Worm (Caenorhabditis elegans): ENCODE measurements around the gene F35E8.10.

The F35E8.10 gene

ce11 chrV:15957098-15957497 is 36.9 kb upstream of the F35E8.10 start, which contains the start of gene F36G9.3 (continued):
- TF ChIP-seq T26A8.4 (GFP tag; IDR thresholded peaks at IDR 0.05), result no peak

- TF ChIP-seq zfp-2 (tag; optimal IDR thresholded peaks at IDR 0.05) (no peak), ceh-44 (GFP tag; IDR thresholded peaks at IDR 0.05) (no peak), sdz-12 (GFP tag; optimal IDR thresholded peaks at IDR 0.05) (no peak), aha-1 (tag) (peak; percentile 29), fos-1 (tag; optimal IDR thresholded peaks at IDR 0.05) (no peak), nhr-111 (GFP tag; optimal IDR thresholded peaks at IDR 0.05) (no peak), dmd-6 (GFP tag; IDR thresholded peaks at IDR 0.05) (no peak), dmd-8 (GFP tag; IDR thresholded peaks at IDR 0.05) (no peak), daf-12 (tag; optimal IDR thresholded peaks at IDR 0.05) (no peak)
These were observed 35.3 kb upstream of the F35E8.10 start, which contains the start of gene srh-186 for ce11 chrV:15955497-15955896. srh-186 (plus strand) TSS chrV:15955797.

- TF ChIP-seq egl-43 (GFP tag; IDR thresholded peaks at IDR 0.05), result no peak
These were observed 34.8 kb upstream of the F35E8.10 start, which contains the start of gene srw-57 for ce11 chrV:15954932-15955331. srw-57 (minus strand) TSS chrV:15955032.

ce11 chrV:15952762-15953161 is 32.6 kb upstream of the F35E8.10 start, which contains the start of gene srw-56:
srw-56 (minus strand) TSS chrV:15952862.
- TF ChIP-seq madf-5 (GFP tag; IDR thresholded peaks at IDR 0.05) (no peak), nhr-25 (tag; optimal IDR thresholded peaks at IDR 0.05; ENCODE audit: borderline replicate concordance, insufficient read depth) (no peak), zip-11 (GFP tag; IDR thresholded peaks at IDR 0.05) (no peak), R02D3.7 (tag; optimal IDR thresholded peaks at IDR 0.05) (no peak), F10B5.3 (tag; optimal IDR thresholded peaks at IDR 0.05) (no peak), php-3 (GFP tag; IDR thresholded peaks at IDR 0.05) (no peak), lin-38 (GFP tag; IDR thresholded peaks at IDR 0.05) (no peak), fkh-10 (GFP tag; optimal IDR thresholded peaks at IDR 0.05) (no peak), daf-16 (GFP tag; optimal IDR thresholded peaks at IDR 0.05) (no peak), daf-16 (tag; optimal IDR thresholded peaks at IDR 0.05) (no peak), aha-1 (tag) (no peak), mes-2 (tag; optimal IDR thresholded peaks at IDR 0.05; ENCODE audit: poor library complexity, severe bottlenecking) (no peak), D1046.2 (GFP tag; IDR thresholded peaks at IDR 0.05) (no peak), snpc-4 (tag; optimal IDR thresholded peaks at IDR 0.05) (no peak), nhr-42 (GFP tag; IDR thresholded peaks at IDR 0.05) (no peak)

- TF ChIP-seq fos-1 (tag; optimal IDR thresholded peaks at IDR 0.05), result no peak
- no peak for TF ChIP-seq hmg-1.1 (GFP tag; IDR thresholded peaks at IDR 0.05)
- TF ChIP-seq duxl-1 (tag; optimal IDR thresholded peaks at IDR 0.05; ENCODE audit: poor library complexity), result no peak
- TF ChIP-seq mxl-2 (GFP tag; conservative IDR thresholded peaks at IDR 0.05), result no peak
- TF ChIP-seq lin-1 (GFP tag; IDR thresholded peaks at IDR 0.05), result no peak
- no peak for TF ChIP-seq ceh-32 (tag; optimal IDR thresholded peaks at IDR 0.05; ENCODE audit: poor library complexity)
- no peak for TF ChIP-seq nhr-28 (tag; optimal IDR thresholded peaks at IDR 0.05)
- no peak for TF ChIP-seq gei-8 (GFP tag; optimal IDR thresholded peaks at IDR 0.05)
- TF ChIP-seq lsy-2 (tag; optimal IDR thresholded peaks at IDR 0.05), result no peak
- TF ChIP-seq daf-19 (GFP tag; conservative IDR thresholded peaks at IDR 0.05), result no peak
- no peak for TF ChIP-seq ZK337.2 (GFP tag; IDR thresholded peaks at IDR 0.05)
- no peak for TF ChIP-seq nhr-111 (GFP tag; optimal IDR thresholded peaks at IDR 0.05)
- TF ChIP-seq lin-15B (tag; optimal IDR thresholded peaks at IDR 0.05), result no peak
- no peak for TF ChIP-seq daf-8 (GFP tag; IDR thresholded peaks at IDR 0.05)
These were observed 30.7 kb upstream of the F35E8.10 start, which contains the start of gene srw-59 for ce11 chrV:15950903-15951302. srw-59 (minus strand) TSS chrV:15951003.

Measured in whole organism, L4 larva.